Fruit fly (Drosophila melanogaster) whole organism, embryonic: ENCODE data around the gene CG31100.
A peak's percentile ranks its signal among the peaks of the same experiment; 100 is the strongest.

Experiments
- CG11456 ChIP-seq: fragments of 200-800 bp; sonication (Bioruptor generic); IDR thresholded peaks from 3 replicates; pipeline ENCODE4 v1.3.6; 2022; ENCODE audit warnings: missing biosample characterization, missing genetic modification characterization
- CG12155 ChIP-seq: fragments of 200-800 bp; sonication (Bioruptor generic); optimal IDR thresholded peaks from 3 replicates; lab custom pipeline; 2016; ENCODE audit warnings: missing biosample characterization, missing genetic modification characterization
- CG12391 ChIP-seq: fragments of 200-800 bp; sonication (Bioruptor generic); optimal IDR thresholded peaks from 3 replicates; lab custom pipeline; 2018; ENCODE audit warnings: missing biosample characterization, mild to moderate bottlenecking, missing genetic modification characterization, moderate library complexity
- CG13296 ChIP-seq: fragments of 200-800 bp; sonication (Bioruptor generic); optimal IDR thresholded peaks from 3 replicates; lab custom pipeline; 2018; ENCODE audit warnings: missing biosample characterization, mild to moderate bottlenecking, missing genetic modification characterization
- CG15269 ChIP-seq: fragments of 200-800 bp; sonication (Bioruptor generic); optimal IDR thresholded peaks from 2 replicates; lab custom pipeline; 2018; ENCODE audit warnings: missing biosample characterization, mild to moderate bottlenecking, missing genetic modification characterization, moderate library complexity
- CG15514 ChIP-seq: fragments of 200-800 bp; sonication (Bioruptor generic); optimal IDR thresholded peaks from 3 replicates; lab custom pipeline; 2017; ENCODE audit warnings: missing biosample characterization, missing genetic modification characterization, mild to moderate bottlenecking, moderate library complexity, missing genetic modification reagents
- CG1602 ChIP-seq: fragments of 200-800 bp; sonication (Bioruptor generic); optimal IDR thresholded peaks from 3 replicates; lab custom pipeline; 2016; ENCODE audit warnings: missing biosample characterization, missing genetic modification characterization
- CG17186 ChIP-seq: fragments of 200-800 bp; sonication (Bioruptor generic); optimal IDR thresholded peaks from 3 replicates; lab custom pipeline; 2017; ENCODE audit warnings: missing biosample characterization, missing genetic modification reagents, missing genetic modification characterization
- CG17328 ChIP-seq: fragments of 200-800 bp; sonication (Bioruptor generic); IDR thresholded peaks from 2 replicates; pipeline ENCODE4 v1.3.6; 2022; ENCODE audit warnings: missing biosample characterization, missing genetic modification characterization
- CG2116 ChIP-seq: fragments of 200-800 bp; sonication (Bioruptor generic); optimal IDR thresholded peaks from 3 replicates; lab custom pipeline; 2018; ENCODE audit warnings: missing biosample characterization, mild to moderate bottlenecking, missing genetic modification characterization
- CG2120 ChIP-seq: fragments of 200-800 bp; sonication (Bioruptor generic); optimal IDR thresholded peaks from 3 replicates; lab custom pipeline; 2016; ENCODE audit warnings: missing biosample characterization, missing genetic modification characterization
- CG32532 ChIP-seq: fragments of 200-800 bp; sonication (Bioruptor generic); IDR thresholded peaks from 2 replicates; pipeline ENCODE4 v1.3.6; 2022; ENCODE audit warnings: missing biosample characterization, missing genetic modification characterization
- CG4730 ChIP-seq: fragments of 200-800 bp; sonication (Bioruptor generic); IDR thresholded peaks from 2 replicates; pipeline ENCODE4 v1.3.6; 2022; ENCODE audit warnings: missing biosample characterization, missing genetic modification characterization
- CG5180 ChIP-seq: fragments of 200-800 bp; sonication (Bioruptor generic); optimal IDR thresholded peaks from 3 replicates; lab custom pipeline; 2017; ENCODE audit warnings: missing biosample characterization, missing genetic modification characterization, mild to moderate bottlenecking, moderate library complexity, missing genetic modification reagents
- CG6854 ChIP-seq: fragments of 200-800 bp; sonication (Bioruptor generic); optimal IDR thresholded peaks from 3 replicates; lab custom pipeline; 2017; ENCODE audit warnings: missing biosample characterization, mild to moderate bottlenecking, missing genetic modification characterization
- CG7556 ChIP-seq: fragments of 200-800 bp; sonication (Bioruptor generic); optimal IDR thresholded peaks from 2 replicates; lab custom pipeline; 2017; ENCODE audit warnings: missing biosample characterization, mild to moderate bottlenecking, missing genetic modification characterization
- CTCF ChIP-seq: fragments of 200-800 bp; sonication (Bioruptor generic); optimal IDR thresholded peaks from 2 replicates; lab custom pipeline; 2017; ENCODE audit warnings: missing biosample characterization, mild to moderate bottlenecking, missing genetic modification characterization, moderate library complexity
- Dek ChIP-seq: fragments of 200-800 bp; sonication (Bioruptor generic); optimal IDR thresholded peaks from 3 replicates; lab custom pipeline; 2019; ENCODE audit warnings: missing biosample characterization, mild to moderate bottlenecking, missing genetic modification characterization, moderate library complexity
- Doc3 ChIP-seq: fragments of 200-800 bp; sonication (Bioruptor generic); IDR thresholded peaks from 3 replicates; pipeline ENCODE4 v1.3.6; 2022; ENCODE audit warnings: missing biosample characterization, missing genetic modification characterization; ENCODE audit not compliant: partially characterized antibody
- E2f2 ChIP-seq: fragments of 200-800 bp; sonication (Bioruptor generic); IDR thresholded peaks from 2 replicates; pipeline ENCODE4 v1.3.6; 2022; ENCODE audit warnings: missing biosample characterization, missing genetic modification characterization
- Kr ChIP-seq: fragments of 200-800 bp; sonication (Bioruptor generic); optimal IDR thresholded peaks from 2 replicates; lab custom pipeline; 2017; ENCODE audit warnings: missing biosample characterization, mild to moderate bottlenecking, missing genetic modification characterization
- Lpt ChIP-seq: fragments of >200 bp; optimal IDR thresholded peaks from 2 replicates; lab custom pipeline; 2018; ENCODE audit warnings: missing biosample characterization, missing genetic modification characterization
- MTF-1 ChIP-seq: fragments of 200-800 bp; sonication (Bioruptor generic); optimal IDR thresholded peaks from 2 replicates; lab custom pipeline; 2018; ENCODE audit warnings: missing biosample characterization, mild to moderate bottlenecking, missing genetic modification characterization, borderline replicate concordance
- Mad ChIP-seq: fragments of 200-800 bp; sonication (Bioruptor generic); optimal IDR thresholded peaks from 2 replicates; lab custom pipeline; 2016; ENCODE audit warnings: missing biosample characterization, missing genetic modification characterization
- NC2α ChIP-seq: fragments of 200-800 bp; sonication (Bioruptor generic); optimal IDR thresholded peaks from 2 replicates; lab custom pipeline; 2016; ENCODE audit warnings: missing biosample characterization, missing genetic modification characterization
- Poxn ChIP-seq: fragments of 200-800 bp; sonication (Bioruptor generic); IDR thresholded peaks from 2 replicates; pipeline ENCODE4 v1.3.6; 2022; ENCODE audit warnings: missing biosample characterization, missing genetic modification characterization
- Ptx1 ChIP-seq: fragments of 200-800 bp; sonication (Bioruptor generic); IDR thresholded peaks from 2 replicates; pipeline ENCODE4 v1.3.6; 2022; ENCODE audit warnings: missing biosample characterization, missing genetic modification characterization
- Spps ChIP-seq: fragments of 200-800 bp; sonication (Bioruptor generic); optimal IDR thresholded peaks from 2 replicates; lab custom pipeline; 2018; ENCODE audit warnings: missing biosample characterization, mild to moderate bottlenecking, missing genetic modification characterization
- Stat92E ChIP-seq, 3 experiments: fragments of >200 bp in 2 of 3; fragments of 200-800 bp in 1 of 3; sonication (Bioruptor generic) in 1 of 3; optimal IDR thresholded peaks; 2 replicates each; lab custom pipeline; 2017 to 2019; ENCODE audit warnings: missing biosample characterization in 3 of 3, missing genetic modification characterization in 3 of 3, mild to moderate bottlenecking in 1 of 3, moderate library complexity in 1 of 3
- bab2 ChIP-seq: fragments of 200-800 bp; sonication (Bioruptor generic); optimal IDR thresholded peaks from 2 replicates; lab custom pipeline; 2016; ENCODE audit warnings: missing biosample characterization, missing genetic modification characterization
- chm ChIP-seq: fragments of 200-800 bp; sonication (Bioruptor generic); IDR thresholded peaks from 2 replicates; pipeline ENCODE4 v1.3.6; 2022; ENCODE audit warnings: missing biosample characterization, missing genetic modification characterization
- cwo ChIP-seq: fragments of 200-800 bp; sonication (Bioruptor generic); optimal IDR thresholded peaks from 3 replicates; lab custom pipeline; 2017; ENCODE audit warnings: missing biosample characterization, missing genetic modification characterization, mild to moderate bottlenecking, moderate library complexity, missing genetic modification reagents
- dpn ChIP-seq, 2 experiments: fragments of 200-800 bp; sonication (Bioruptor generic); optimal IDR thresholded peaks; 3 replicates each; lab custom pipeline; 2016; ENCODE audit warnings: missing biosample characterization in 2 of 2, missing genetic modification characterization in 2 of 2
- ems ChIP-seq: fragments of 200-800 bp; sonication (Bioruptor generic); optimal IDR thresholded peaks from 3 replicates; lab custom pipeline; 2016; ENCODE audit warnings: missing biosample characterization, missing genetic modification characterization
- fd64A ChIP-seq: fragments of 200-800 bp; sonication (Bioruptor generic); optimal IDR thresholded peaks from 3 replicates; lab custom pipeline; 2018; ENCODE audit warnings: missing biosample characterization, mild to moderate bottlenecking, missing genetic modification characterization
- fru ChIP-seq: fragments of >200 bp; optimal IDR thresholded peaks from 2 replicates; lab custom pipeline; 2017
- insv ChIP-seq, 2 experiments: fragments of 200-800 bp; sonication (Bioruptor generic); optimal IDR thresholded peaks; 3 replicates each; lab custom pipeline; 2016 to 2018; ENCODE audit warnings: missing biosample characterization in 2 of 2, missing genetic modification characterization in 2 of 2
- lbe ChIP-seq: fragments of 200-800 bp; sonication (Bioruptor generic); optimal IDR thresholded peaks from 2 replicates; lab custom pipeline; 2016; ENCODE audit warnings: missing biosample characterization, mild to moderate bottlenecking, missing genetic modification characterization
- luna ChIP-seq: fragments of 200-800 bp; sonication (Bioruptor generic); optimal IDR thresholded peaks from 2 replicates; lab custom pipeline; 2016; ENCODE audit warnings: missing biosample characterization, missing genetic modification characterization
- mld ChIP-seq: fragments of 200-800 bp; sonication (Bioruptor generic); IDR thresholded peaks from 3 replicates; pipeline ENCODE4 v1.3.6; 2022; ENCODE audit warnings: missing biosample characterization, missing genetic modification characterization; ENCODE audit not compliant: partially characterized antibody
- nom ChIP-seq: fragments of 200-800 bp; sonication (Bioruptor generic); optimal IDR thresholded peaks from 2 replicates; lab custom pipeline; 2017; ENCODE audit warnings: missing biosample characterization, missing genetic modification characterization, mild to moderate bottlenecking, moderate library complexity, missing genetic modification reagents
- odd ChIP-seq: fragments of 200-800 bp; sonication (Bioruptor generic); optimal IDR thresholded peaks from 2 replicates; lab custom pipeline; 2017; ENCODE audit warnings: missing biosample characterization, mild to moderate bottlenecking, missing genetic modification characterization
- pan ChIP-seq, 4 experiments: fragments of >200 bp in 3 of 4; fragments of 200-800 bp in 1 of 4; sonication (Bioruptor generic) in 1 of 4; optimal IDR thresholded peaks in 3 of 4; IDR thresholded peaks in 1 of 4; 2 replicates each; pipeline versions ENCODE4 v1.3.6 to Lab custom; 2017 to 2022; ENCODE audit warnings: missing biosample characterization in 2 of 4, missing genetic modification characterization in 2 of 4, mixed read lengths in 1 of 4
- pita ChIP-seq: fragments of 200-800 bp; sonication (Bioruptor generic); optimal IDR thresholded peaks from 2 replicates; lab custom pipeline; 2017; ENCODE audit warnings: missing biosample characterization, mild to moderate bottlenecking, missing genetic modification characterization
- sc ChIP-seq, 3 experiments: fragments of >200 bp in 2 of 3; fragments of 200-800 bp in 1 of 3; sonication (Bioruptor generic) in 1 of 3; optimal IDR thresholded peaks; 2 replicates in 2 of 3; 3 replicates in 1 of 3; lab custom pipeline; 2017; ENCODE audit warnings: mild to moderate bottlenecking in 1 of 3, missing biosample characterization in 1 of 3, missing genetic modification characterization in 1 of 3, missing genetic modification reagents in 1 of 3
- sima ChIP-seq: fragments of 200-800 bp; sonication (Bioruptor generic); optimal IDR thresholded peaks from 2 replicates; lab custom pipeline; 2016; ENCODE audit warnings: missing biosample characterization, missing genetic modification characterization
- slou ChIP-seq: fragments of 200-800 bp; sonication (Bioruptor generic); optimal IDR thresholded peaks from 3 replicates; lab custom pipeline; 2016; ENCODE audit warnings: missing biosample characterization, missing genetic modification characterization
- sqz ChIP-seq: fragments of 200-800 bp; sonication (Bioruptor generic); optimal IDR thresholded peaks from 3 replicates; lab custom pipeline; 2018; ENCODE audit warnings: missing biosample characterization, mild to moderate bottlenecking, missing genetic modification characterization
- ssp ChIP-seq: fragments of 200-800 bp; sonication (Bioruptor generic); IDR thresholded peaks from 2 replicates; pipeline ENCODE4 v1.3.6; 2022; ENCODE audit warnings: missing biosample characterization, missing genetic modification characterization
- unc-4 ChIP-seq: fragments of 200-800 bp; sonication (Bioruptor generic); IDR thresholded peaks from 2 replicates; pipeline ENCODE4 v1.3.6; 2022; ENCODE audit warnings: missing biosample characterization, missing genetic modification characterization; ENCODE audit not compliant: partially characterized antibody
- usp ChIP-seq: fragments of >200 bp; optimal IDR thresholded peaks from 2 replicates; lab custom pipeline; 2017; ENCODE audit warnings: missing biosample characterization, missing genetic modification characterization

CG31100 gene

DNA sequence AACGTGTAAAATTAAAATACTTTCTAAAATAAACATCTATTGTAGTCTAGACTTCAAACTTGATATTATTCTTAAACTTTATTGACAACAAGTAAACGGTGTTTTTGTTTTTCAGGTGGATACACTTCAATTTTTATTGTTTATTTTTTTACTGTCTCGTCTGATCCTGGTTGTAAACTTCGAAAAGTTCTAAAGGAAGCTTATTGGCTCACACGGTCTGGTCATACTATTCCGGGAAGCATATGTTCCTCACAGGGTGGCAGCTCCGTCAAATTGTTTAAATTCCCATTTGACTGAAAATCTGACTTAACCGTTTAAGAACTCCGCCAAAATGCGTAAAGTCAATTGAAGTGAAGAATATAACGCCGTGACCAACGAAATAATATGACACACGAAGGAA, 4.8 kb upstream of the CG31100 start, which contains the start of gene CG11983 (continued):
- TF ChIP-seq CG4730 (GFP tag; lab: Robert Waterston, UW), result no peak
- no peak for TF ChIP-seq CG17328
- TF ChIP-seq fd64A (GFP tag; lab: Kevin White, UChicago), result no peak
- TF ChIP-seq bab2 (GFP tag; lab: Kevin White, UChicago), result no peak
- no peak for TF ChIP-seq CG15269 (tag; lab: Kevin White, UChicago)
- no peak for TF ChIP-seq unc-4 (GFP tag; lab: Robert Waterston, UW)
- no peak for TF ChIP-seq usp (GFP tag; lab: Kevin White, UChicago)
- no peak for TF ChIP-seq NC2α (GFP tag; lab: Kevin White, UChicago)
- TF ChIP-seq CG15514, result peak; percentile 79
- peak; percentile 31 for TF ChIP-seq CG2116 (GFP tag; lab: Kevin White, UChicago)
- TF ChIP-seq Mad (GFP tag; lab: Kevin White, UChicago), result no peak
- peak; percentile 28 for TF ChIP-seq pita (GFP tag; lab: Kevin White, UChicago)
- peak; percentile 44 for TF ChIP-seq nom (GFP tag; lab: Kevin White, UChicago)
- TF ChIP-seq Doc3 (GFP tag; lab: Robert Waterston, UW), result no peak
- no peak for TF ChIP-seq slou (GFP tag; lab: Kevin White, UChicago)
- TF ChIP-seq Kr (GFP tag; lab: Kevin White, UChicago), result no peak
- TF ChIP-seq Lpt (GFP tag; lab: Kevin White, UChicago), result no peak
- peak; percentile 81 for TF ChIP-seq E2f2 (GFP tag; lab: Robert Waterston, UW)
- TF ChIP-seq CG12155, result peak; percentile 24
- no peak for TF ChIP-seq sqz (GFP tag; lab: Kevin White, UChicago)
- peak; percentile 15 for TF ChIP-seq CG2120
- no peak for TF ChIP-seq CG32532 (GFP tag; lab: Robert Waterston, UW)
- TF ChIP-seq Dek, result peak; percentile 29
- TF ChIP-seq MTF-1, result no peak
- no peak for TF ChIP-seq Spps (tag; lab: Kevin White, UChicago)
- no peak for TF ChIP-seq CG17186
- TF ChIP-seq fru, result no peak
- TF ChIP-seq pan (optimal IDR thresholded peaks at IDR 0.05; lab: Kevin White, UChicago), result no peak
- no peak for TF ChIP-seq pan (GFP tag; optimal IDR thresholded peaks at IDR 0.05 in 1 of 2, IDR thresholded peaks at IDR 0.05 in 1 of 2)
- no peak for TF ChIP-seq CG1602 (GFP tag; lab: Kevin White, UChicago)
- no peak for TF ChIP-seq luna
- no peak for TF ChIP-seq ems (GFP tag; lab: Kevin White, UChicago)
- peak; percentile 55 for TF ChIP-seq CTCF
- TF ChIP-seq dpn (GFP tag; optimal IDR thresholded peaks at IDR 0.05; lab: Kevin White, UChicago), result no peak
- TF ChIP-seq cwo, result no peak
- peak in 1 of 3 experiments; percentile 79 for TF ChIP-seq Stat92E (GFP tag; optimal IDR thresholded peaks at IDR 0.05; lab: Kevin White, UChicago)
- no peak for TF ChIP-seq Poxn (GFP tag; lab: Robert Waterston, UW)
- TF ChIP-seq CG13296, result no peak
- TF ChIP-seq odd (GFP tag; lab: Kevin White, UChicago), result no peak
- TF ChIP-seq CG6854 (GFP tag; lab: Kevin White, UChicago), result no peak
- no peak for TF ChIP-seq mld (GFP tag; lab: Robert Waterston, UW)
- no peak for TF ChIP-seq CG12391 (tag; lab: Kevin White, UChicago)
- TF ChIP-seq sc (optimal IDR thresholded peaks at IDR 0.05; lab: Kevin White, UChicago), result no peak
- TF ChIP-seq sc (GFP tag; optimal IDR thresholded peaks at IDR 0.05; lab: Kevin White, UChicago), result no peak
- no peak for TF ChIP-seq insv (GFP tag; optimal IDR thresholded peaks at IDR 0.05; lab: Kevin White, UChicago)
- no peak for TF ChIP-seq chm (GFP tag; lab: Robert Waterston, UW)
- TF ChIP-seq sima (GFP tag; lab: Kevin White, UChicago), result no peak
- TF ChIP-seq CG7556 (GFP tag; lab: Kevin White, UChicago), result no peak
- TF ChIP-seq lbe (GFP tag; lab: Kevin White, UChicago), result no peak
- no peak for TF ChIP-seq Ptx1
- TF ChIP-seq ssp (GFP tag; lab: Robert Waterston, UW), result no peak
- no peak for TF ChIP-seq CG11456
- no peak for TF ChIP-seq CG5180
